Fruit fly (Drosophila melanogaster) whole organism, embryonic: ENCODE data around the gene CG46308.
A peak's percentile ranks its signal among the peaks of the same experiment; 100 is the strongest.

Source experiments
- Antp ChIP-seq: fragments of 200-800 bp; sonication (Bioruptor generic); optimal IDR thresholded peaks from 3 replicates; lab custom pipeline; 2016; ENCODE audit warnings: missing biosample characterization, missing genetic modification characterization
- CG10543 ChIP-seq: fragments of 200-800 bp; sonication (Bioruptor generic); optimal IDR thresholded peaks from 3 replicates; lab custom pipeline; 2017; ENCODE audit warnings: missing biosample characterization, mild to moderate bottlenecking, missing genetic modification characterization, moderate library complexity
- CG11085 ChIP-seq: fragments of 200-800 bp; sonication (Bioruptor generic); IDR thresholded peaks from 2 replicates; pipeline ENCODE4 v1.3.6; 2022; ENCODE audit warnings: missing biosample characterization, missing genetic modification characterization
- CG17612 ChIP-seq: fragments of 200-800 bp; sonication (Bioruptor generic); IDR thresholded peaks from 2 replicates; pipeline ENCODE4 v1.3.6; 2022; ENCODE audit warnings: missing biosample characterization, missing genetic modification characterization
- CG2199 ChIP-seq: fragments of 200-800 bp; sonication (Bioruptor generic); IDR thresholded peaks from 3 replicates; pipeline ENCODE4 v1.3.6; 2022; ENCODE audit warnings: missing biosample characterization, missing genetic modification characterization
- CG2712 ChIP-seq: fragments of 200-800 bp; optimal IDR thresholded peaks from 3 replicates; lab custom pipeline; 2019; ENCODE audit warnings: missing biosample characterization, mild to moderate bottlenecking, missing genetic modification characterization, moderate library complexity
- CG32772 ChIP-seq: fragments of 200-800 bp; sonication (Bioruptor generic); IDR thresholded peaks from 2 replicates; pipeline ENCODE4 v1.3.6; 2022; ENCODE audit warnings: missing biosample characterization, missing genetic modification characterization
- CG6254 ChIP-seq: fragments of 200-800 bp; sonication (Bioruptor generic); optimal IDR thresholded peaks from 3 replicates; lab custom pipeline; 2017; ENCODE audit warnings: mild to moderate bottlenecking, missing biosample characterization, missing genetic modification reagents, missing genetic modification characterization
- CG6272 ChIP-seq: fragments of 200-800 bp; sonication (Bioruptor generic); IDR thresholded peaks from 2 replicates; pipeline ENCODE4 v1.3.6; 2022; ENCODE audit warnings: missing biosample characterization, missing genetic modification characterization
- CG6683 ChIP-seq: fragments of 200-800 bp; sonication (Bioruptor generic); optimal IDR thresholded peaks from 2 replicates; lab custom pipeline; 2017; ENCODE audit warnings: missing biosample characterization, mild to moderate bottlenecking, missing genetic modification characterization, missing genetic modification reagents
- CG7372 ChIP-seq: fragments of 200-800 bp; sonication (Bioruptor generic); IDR thresholded peaks from 2 replicates; pipeline ENCODE4 v1.3.6; 2022; ENCODE audit warnings: missing biosample characterization, missing genetic modification characterization
- CHES-1-like ChIP-seq: fragments of 200-800 bp; sonication (Bioruptor generic); optimal IDR thresholded peaks from 2 replicates; lab custom pipeline; 2016; ENCODE audit warnings: missing biosample characterization, missing genetic modification characterization
- CrebB ChIP-seq: fragments of 200-800 bp; sonication (Bioruptor generic); optimal IDR thresholded peaks from 3 replicates; lab custom pipeline; 2018; ENCODE audit warnings: missing biosample characterization, mild to moderate bottlenecking, missing genetic modification characterization
- Dll ChIP-seq: fragments of 200-800 bp; sonication (Bioruptor generic); IDR thresholded peaks from 4 replicates; pipeline ENCODE4 v1.3.6; 2022; ENCODE audit warnings: missing biosample characterization, missing genetic modification characterization; ENCODE audit not compliant: partially characterized antibody
- Drgx ChIP-seq: fragments of 200-800 bp; sonication (Bioruptor generic); IDR thresholded peaks from 2 replicates; pipeline ENCODE4 v1.3.6; 2022; ENCODE audit warnings: missing biosample characterization, missing genetic modification characterization
- E2f1 ChIP-seq: fragments of 200-800 bp; sonication (Bioruptor generic); IDR thresholded peaks from 2 replicates; pipeline ENCODE4 v1.3.6; 2022; ENCODE audit warnings: missing biosample characterization, missing genetic modification characterization
- HmgD ChIP-seq: fragments of 200-800 bp; sonication (Bioruptor generic); optimal IDR thresholded peaks from 3 replicates; lab custom pipeline; 2016; ENCODE audit warnings: missing biosample characterization, missing genetic modification characterization
- Hsf ChIP-seq: fragments of 200-800 bp; sonication (Bioruptor generic); optimal IDR thresholded peaks from 3 replicates; lab custom pipeline; 2016; ENCODE audit warnings: missing biosample characterization, missing genetic modification characterization
- Lhr ChIP-seq: fragments of 200-800 bp; sonication (Bioruptor generic); optimal IDR thresholded peaks from 3 replicates; lab custom pipeline; 2017; ENCODE audit warnings: mild to moderate bottlenecking, missing biosample characterization, missing genetic modification reagents, missing genetic modification characterization
- Nf-YB ChIP-seq: fragments of 200-800 bp; sonication (Bioruptor generic); optimal IDR thresholded peaks from 3 replicates; lab custom pipeline; 2019; ENCODE audit warnings: missing biosample characterization, mild to moderate bottlenecking, missing genetic modification characterization, moderate library complexity
- Nf-YC ChIP-seq: fragments of 200-800 bp; optimal IDR thresholded peaks from 3 replicates; lab custom pipeline; 2019; ENCODE audit warnings: missing biosample characterization, mild to moderate bottlenecking, missing genetic modification characterization, moderate library complexity
- Scr ChIP-seq: fragments of 200-800 bp; sonication (Bioruptor generic); IDR thresholded peaks from 2 replicates; pipeline ENCODE4 v1.3.6; 2022; ENCODE audit warnings: missing biosample characterization, missing genetic modification characterization; ENCODE audit not compliant: partially characterized antibody
- Xbp1 ChIP-seq: fragments of 200-800 bp; sonication (Bioruptor generic); optimal IDR thresholded peaks from 3 replicates; lab custom pipeline; 2016; ENCODE audit warnings: missing biosample characterization, mild to moderate bottlenecking, missing genetic modification characterization
- ase ChIP-seq: fragments of 200-800 bp; sonication (Bioruptor generic); IDR thresholded peaks from 3 replicates; pipeline ENCODE4 v1.3.6; 2022; ENCODE audit warnings: missing biosample characterization, missing genetic modification characterization
- bsh ChIP-seq, 2 experiments: fragments of 200-800 bp; sonication (Bioruptor generic); optimal IDR thresholded peaks; 2 replicates each; lab custom pipeline; 2017 to 2018; ENCODE audit warnings: mild to moderate bottlenecking in 2 of 2, missing biosample characterization in 2 of 2, missing genetic modification characterization in 2 of 2, moderate library complexity in 1 of 2
- croc ChIP-seq: fragments of 200-800 bp; sonication (Bioruptor generic); conservative IDR thresholded peaks from 3 replicates; pipeline ENCODE4 v1.3.6; 2022; ENCODE audit warnings: missing biosample characterization, missing genetic modification characterization
- crol ChIP-seq: fragments of 200-800 bp; sonication (Bioruptor generic); IDR thresholded peaks from 2 replicates; pipeline ENCODE4 v1.3.6; 2022; ENCODE audit warnings: missing biosample characterization, missing genetic modification characterization
- dimm ChIP-seq: fragments of 200-800 bp; sonication (Bioruptor generic); IDR thresholded peaks from 2 replicates; pipeline ENCODE4 v1.3.6; 2022; ENCODE audit warnings: missing biosample characterization, missing genetic modification characterization
- eyg ChIP-seq: fragments of 200-800 bp; sonication (Bioruptor generic); optimal IDR thresholded peaks from 3 replicates; lab custom pipeline; 2016; ENCODE audit warnings: missing biosample characterization, missing genetic modification characterization
- gro ChIP-seq: fragments of 200-800 bp; sonication (Bioruptor generic); optimal IDR thresholded peaks from 2 replicates; lab custom pipeline; 2016; ENCODE audit warnings: missing biosample characterization, missing genetic modification characterization
- ham ChIP-seq: fragments of 200-800 bp; sonication (Bioruptor generic); IDR thresholded peaks from 2 replicates; pipeline ENCODE4 v1.3.6; 2022; ENCODE audit warnings: missing biosample characterization, missing genetic modification characterization
- hbn ChIP-seq: fragments of 200-800 bp; sonication (Bioruptor generic); IDR thresholded peaks from 2 replicates; pipeline ENCODE4 v1.3.6; 2022; ENCODE audit warnings: missing biosample characterization, missing genetic modification characterization; ENCODE audit not compliant: partially characterized antibody
- kah ChIP-seq: fragments of 200-800 bp; sonication (Bioruptor generic); optimal IDR thresholded peaks from 2 replicates; lab custom pipeline; 2018; ENCODE audit warnings: missing biosample characterization, mild to moderate bottlenecking, missing genetic modification characterization
- knrl ChIP-seq: fragments of 200-800 bp; sonication (Bioruptor generic); IDR thresholded peaks from 3 replicates; pipeline ENCODE4 v1.3.6; 2022; ENCODE audit warnings: missing biosample characterization, missing genetic modification characterization; ENCODE audit not compliant: partially characterized antibody
- maf-S ChIP-seq: fragments of 200-800 bp; sonication (Bioruptor generic); optimal IDR thresholded peaks from 2 replicates; lab custom pipeline; 2016; ENCODE audit warnings: missing biosample characterization, missing genetic modification characterization
- nom ChIP-seq: fragments of 200-800 bp; sonication (Bioruptor generic); optimal IDR thresholded peaks from 2 replicates; lab custom pipeline; 2017; ENCODE audit warnings: missing biosample characterization, missing genetic modification characterization, mild to moderate bottlenecking, moderate library complexity, missing genetic modification reagents
- phol ChIP-seq: fragments of 200-800 bp; sonication (Bioruptor generic); optimal IDR thresholded peaks from 3 replicates; lab custom pipeline; 2018; ENCODE audit warnings: missing biosample characterization, mild to moderate bottlenecking, missing genetic modification characterization, moderate library complexity
- psq ChIP-seq: fragments of 200-800 bp; sonication (Bioruptor generic); optimal IDR thresholded peaks from 2 replicates; lab custom pipeline; 2017; ENCODE audit warnings: missing biosample characterization, missing genetic modification characterization
- sd ChIP-seq: fragments of 200-800 bp; sonication (Bioruptor generic); optimal IDR thresholded peaks from 3 replicates; lab custom pipeline; 2018; ENCODE audit warnings: missing biosample characterization, mild to moderate bottlenecking, missing genetic modification characterization, moderate library complexity
- sens ChIP-seq: fragments of 200-800 bp; sonication (Bioruptor generic); peaks from one replicate; lab custom pipeline; 2016; ENCODE audit warnings: missing biosample characterization, missing genetic modification characterization
- tll ChIP-seq, 2 experiments: fragments of 200-800 bp in 1 of 2; fragments of >200 bp in 1 of 2; sonication (Bioruptor generic) in 1 of 2; optimal IDR thresholded peaks; 2 replicates each; lab custom pipeline; 2017 to 2019; ENCODE audit warnings: missing biosample characterization in 2 of 2, missing genetic modification characterization in 2 of 2, mild to moderate bottlenecking in 1 of 2, moderate library complexity in 1 of 2
- tna ChIP-seq: fragments of 200-800 bp; sonication (Bioruptor generic); IDR thresholded peaks from 2 replicates; pipeline ENCODE4 v1.3.6; 2022; ENCODE audit warnings: missing biosample characterization, missing genetic modification characterization; ENCODE audit not compliant: partially characterized antibody
- tup ChIP-seq: fragments of 200-800 bp; sonication (Bioruptor generic); optimal IDR thresholded peaks from 2 replicates; lab custom pipeline; 2016; ENCODE audit warnings: missing biosample characterization, mild to moderate bottlenecking, missing genetic modification characterization, moderate library complexity
- usp ChIP-seq: fragments of >200 bp; optimal IDR thresholded peaks from 2 replicates; lab custom pipeline; 2017; ENCODE audit warnings: missing biosample characterization, missing genetic modification characterization
- vvl ChIP-seq: fragments of 200-800 bp; sonication (Bioruptor generic); IDR thresholded peaks from 2 replicates; pipeline ENCODE4 v1.3.6; 2022; ENCODE audit warnings: missing biosample characterization, missing genetic modification characterization
- wor ChIP-seq: fragments of 200-800 bp; sonication (Bioruptor generic); IDR thresholded peaks from 2 replicates; pipeline ENCODE4 v1.3.6; 2022; ENCODE audit warnings: missing biosample characterization, missing genetic modification characterization

The CG46308 gene

DNA sequence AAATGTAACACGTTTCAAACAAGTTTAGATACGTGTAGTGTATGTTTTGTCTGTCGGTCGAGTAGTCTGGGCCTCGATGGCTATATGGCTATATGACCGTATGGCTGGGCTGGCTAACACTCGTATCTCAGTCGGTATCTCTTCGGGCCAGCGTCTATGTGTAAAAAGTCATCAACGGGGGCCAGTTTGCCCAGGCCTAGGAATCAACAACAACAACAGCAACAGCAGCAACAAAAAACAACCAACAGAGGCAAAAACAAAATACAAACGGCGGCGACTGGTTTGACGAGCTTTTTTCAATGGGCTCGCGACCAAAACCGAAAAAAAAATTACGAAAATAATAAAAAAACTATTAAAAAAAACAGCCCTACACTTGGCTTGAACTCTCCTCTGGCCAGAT lies 84.1 kb downstream of the CG46308 start (continued):
- TF ChIP-seq bsh (GFP tag; optimal IDR thresholded peaks at IDR 0.05; lab: Kevin White, UChicago): peak in 1 of 2 experiments; percentile 95
- TF ChIP-seq CrebB (tag; lab: Kevin White, UChicago): no peak
- 0 out of 2 replicates have a peak, but pooled peaks have one; percentile 16 for TF ChIP-seq vvl (GFP tag; lab: Robert Waterston, UW)
- peak; percentile 89; the same call in 2 of the 3 replicates for TF ChIP-seq CG2199 (GFP tag; lab: Robert Waterston, UW)
- peak; percentile 59 for TF ChIP-seq Drgx (GFP tag; lab: Robert Waterston, UW)
- TF ChIP-seq nom (GFP tag; lab: Kevin White, UChicago): peak; percentile 98
- peak; percentile 69 for TF ChIP-seq sens
- no peak for TF ChIP-seq CG6254
- TF ChIP-seq psq (GFP tag; lab: Kevin White, UChicago): no peak

DNA sequence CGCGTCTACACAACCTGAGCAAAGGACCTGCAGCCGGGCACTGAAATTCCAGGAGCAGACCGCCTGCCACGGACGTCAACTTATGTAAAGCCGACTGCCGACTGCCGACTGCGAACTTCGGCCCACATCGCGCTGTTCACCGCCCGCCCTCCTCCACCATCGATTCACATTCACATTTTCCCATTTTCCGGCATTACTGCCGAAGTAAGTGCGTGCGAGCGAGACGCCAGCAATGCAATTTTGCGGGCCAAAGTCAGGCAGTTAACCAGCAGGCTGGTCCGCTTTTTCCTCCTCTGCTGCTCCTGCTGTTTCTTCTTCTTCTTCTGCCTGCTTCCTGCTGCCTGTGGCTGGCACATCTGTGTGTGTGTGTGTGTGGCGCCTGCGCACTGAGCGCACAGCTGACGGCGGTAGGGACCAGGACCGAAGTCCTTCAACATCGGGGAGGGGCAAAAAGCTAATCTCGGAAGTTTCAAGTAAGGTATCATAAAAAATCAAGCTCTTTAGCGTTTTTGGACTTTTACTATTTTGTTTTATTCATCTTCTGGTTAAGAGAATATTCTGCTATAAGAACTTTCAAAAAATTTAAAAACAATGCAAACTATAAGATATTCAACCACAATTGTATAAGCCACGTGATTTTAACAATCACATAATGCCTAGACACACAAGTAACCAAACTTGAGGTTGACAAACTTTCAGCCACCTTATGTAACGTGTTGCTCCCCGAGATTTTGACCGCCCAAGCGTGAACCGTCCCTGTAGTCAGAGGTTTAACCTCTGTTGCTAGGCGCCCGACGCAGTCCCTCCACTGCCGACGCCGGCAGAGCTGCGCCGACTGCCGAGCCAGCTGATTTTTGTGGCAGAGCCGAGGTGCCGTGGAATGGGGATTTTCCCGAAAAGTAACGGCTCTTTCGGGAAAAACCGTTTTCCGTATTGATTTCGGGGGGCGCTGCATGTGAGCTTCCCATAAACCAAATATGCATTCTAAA lies 86.5 kb downstream of the CG46308 start:
- TF ChIP-seq eyg: no peak
- no peak for TF ChIP-seq Nf-YB (GFP tag; lab: Kevin White, UChicago)
- no peak for TF ChIP-seq tup (GFP tag; lab: Kevin White, UChicago)
- TF ChIP-seq Lhr: no peak
- TF ChIP-seq Nf-YC (tag; lab: Kevin White, UChicago): peak; percentile 23
- no peak for TF ChIP-seq dimm
- TF ChIP-seq maf-S: peak; percentile 54
- no peak for TF ChIP-seq tna (GFP tag; lab: Robert Waterston, UW)
- peak; percentile 82 for TF ChIP-seq crol (GFP tag; lab: Robert Waterston, UW)
- no peak for TF ChIP-seq Scr (GFP tag; lab: Robert Waterston, UW)
- TF ChIP-seq CHES-1-like (GFP tag; lab: Kevin White, UChicago): peak; percentile 27
- TF ChIP-seq CG7372: no peak; the same call in 1 of the 2 replicates
- no peak for TF ChIP-seq sd
- TF ChIP-seq wor: no peak
- peak; percentile 49 for TF ChIP-seq phol (tag; lab: Kevin White, UChicago)
- no peak for TF ChIP-seq CG6272 (GFP tag; lab: Robert Waterston, UW)
- TF ChIP-seq Dll (GFP tag; lab: Robert Waterston, UW): no peak
- TF ChIP-seq ase (GFP tag; lab: Robert Waterston, UW): no peak
- TF ChIP-seq ham (GFP tag; lab: Robert Waterston, UW): no peak
- TF ChIP-seq Xbp1 (GFP tag; lab: Kevin White, UChicago): peak; percentile 50
- TF ChIP-seq Antp (GFP tag; lab: Kevin White, UChicago): peak; percentile 57
- peak; percentile 37; the same call in 2 of the 3 replicates for TF ChIP-seq knrl
- no peak for TF ChIP-seq CG11085 (GFP tag; lab: Robert Waterston, UW)
- TF ChIP-seq hbn: no peak
- TF ChIP-seq CG10543 (GFP tag; lab: Kevin White, UChicago): peak; percentile 20
- TF ChIP-seq gro: peak; percentile 6
- no peak for TF ChIP-seq croc (GFP tag; lab: Robert Waterston, UW)
- TF ChIP-seq kah (GFP tag; lab: Kevin White, UChicago): no peak
- no peak for TF ChIP-seq CG17612
- no peak for TF ChIP-seq HmgD (GFP tag; lab: Kevin White, UChicago)
- TF ChIP-seq E2f1 (GFP tag; lab: Robert Waterston, UW): no peak
- no peak for TF ChIP-seq psq (GFP tag; lab: Kevin White, UChicago)
- TF ChIP-seq usp (GFP tag; lab: Kevin White, UChicago): no peak
- peak; percentile 45 to 48 for TF ChIP-seq tll (GFP tag; optimal IDR thresholded peaks at IDR 0.05; lab: Kevin White, UChicago)
- peak; percentile 41 for TF ChIP-seq Hsf (GFP tag; lab: Kevin White, UChicago)
- TF ChIP-seq CG2712: peak; percentile 63
- TF ChIP-seq CG32772 (GFP tag; lab: Robert Waterston, UW): no peak
- TF ChIP-seq CG6683 (GFP tag; lab: Kevin White, UChicago): no peak
